Worm (Caenorhabditis elegans) whole organism, L4 larva: Measurements from ENCODE around the gene F38B6.2.

Experiments used
- F10B5.3 ChIP-seq: sonication (generic microtip); optimal IDR thresholded peaks from 2 replicates; lab custom pipeline; 2016; ENCODE audit warnings: mild to moderate bottlenecking, missing genetic modification characterization, missing compliant biosample characterization
- F26F4.8 ChIP-seq: fragments of 200-800 bp; sonication (Bioruptor generic); conservative IDR thresholded peaks from 2 replicates; pipeline ENCODE4 v1.3.6; 2022; ENCODE audit warnings: missing genetic modification characterization, missing compliant biosample characterization
- F44E2.7 ChIP-seq: fragments of 200-800 bp; sonication (Bioruptor generic); IDR thresholded peaks from 2 replicates; pipeline ENCODE4 v2.1.2; 2022; ENCODE audit warnings: missing genetic modification characterization, missing compliant biosample characterization
- R02D3.7 ChIP-seq: fragments of 150-350 bp; sonication (generic microtip); optimal IDR thresholded peaks from 3 replicates; lab custom pipeline; 2014; ENCODE audit warnings: missing biosample characterization, missing genetic modification characterization
- T20F7.1 ChIP-seq: fragments of 200-800 bp; sonication (Bioruptor generic); optimal IDR thresholded peaks from 2 replicates; lab custom pipeline; 2018; ENCODE audit warnings: mild to moderate bottlenecking, missing genetic modification characterization, missing compliant biosample characterization
- T26A8.4 ChIP-seq: fragments of 200-800 bp; sonication (Bioruptor generic); IDR thresholded peaks from 2 replicates; pipeline ENCODE4 v1.3.6; 2022; ENCODE audit warnings: missing genetic modification characterization, missing compliant biosample characterization
- Y48G9A.11 ChIP-seq: fragments of 200-800 bp; sonication (Bioruptor generic); IDR thresholded peaks from 2 replicates; pipeline ENCODE4 v1.3.6; 2022; ENCODE audit warnings: missing genetic modification reagents, missing genetic modification characterization, missing compliant biosample characterization
- Y75B8A.6 ChIP-seq: fragments of 200-800 bp; sonication (Bioruptor generic); IDR thresholded peaks from 2 replicates; pipeline ENCODE4 v1.3.6; 2022; ENCODE audit warnings: missing genetic modification reagents, missing genetic modification characterization, missing compliant biosample characterization
- ZK546.5 ChIP-seq, 2 experiments: sonication (generic microtip); optimal IDR thresholded peaks; 2 replicates each; lab custom pipeline; 2017; ENCODE audit warnings: missing biosample characterization in 2 of 2, missing genetic modification characterization in 2 of 2
- attf-4 ChIP-seq: sonication (generic microtip); optimal IDR thresholded peaks from 3 replicates; lab custom pipeline; 2017; ENCODE audit warnings: missing biosample characterization, missing genetic modification characterization
- ceh-32 ChIP-seq: sonication (generic microtip); optimal IDR thresholded peaks from 2 replicates; lab custom pipeline; 2016; ENCODE audit warnings: mild to moderate bottlenecking, missing genetic modification characterization, missing compliant biosample characterization; ENCODE audit not compliant: poor library complexity
- ces-1 ChIP-seq: fragments of 150-350 bp; sonication (generic microtip); optimal IDR thresholded peaks from 4 replicates; lab custom pipeline; 2014; ENCODE audit warnings: missing biosample characterization, missing genetic modification reagents, missing genetic modification characterization
- daf-16 ChIP-seq, 3 experiments: sonication (generic microtip); optimal IDR thresholded peaks; 2 replicates each; lab custom pipeline; 2016 to 2017; ENCODE audit warnings: missing genetic modification characterization in 3 of 3, missing genetic modification reagents in 3 of 3, mild to moderate bottlenecking in 2 of 3, missing compliant biosample characterization in 2 of 3, missing biosample characterization in 1 of 3, moderate library complexity in 1 of 3
- daf-19 ChIP-seq: fragments of 200-800 bp; sonication (Bioruptor generic); conservative IDR thresholded peaks from 2 replicates; pipeline ENCODE4 v1.3.6; 2022; ENCODE audit warnings: missing genetic modification characterization, missing compliant biosample characterization
- dmd-6 ChIP-seq: fragments of 200-800 bp; sonication (Bioruptor generic); IDR thresholded peaks from 2 replicates; pipeline ENCODE4 v1.3.6; 2022; ENCODE audit warnings: missing genetic modification reagents, missing genetic modification characterization, missing compliant biosample characterization
- dmd-8 ChIP-seq: fragments of 200-800 bp; sonication (Bioruptor generic); IDR thresholded peaks from 2 replicates; pipeline ENCODE4 v1.3.6; 2022; ENCODE audit warnings: missing genetic modification characterization, missing compliant biosample characterization
- dmd-9 ChIP-seq: fragments of 200-800 bp; sonication (Bioruptor generic); IDR thresholded peaks from 2 replicates; pipeline ENCODE4 v1.3.6; 2022; ENCODE audit warnings: missing genetic modification reagents, missing genetic modification characterization, missing compliant biosample characterization
- dve-1 ChIP-seq: sonication (generic microtip); optimal IDR thresholded peaks from 2 replicates; lab custom pipeline; 2017; ENCODE audit warnings: antibody characterized with exemption, mild to moderate bottlenecking, missing genetic modification characterization, missing compliant biosample characterization; ENCODE audit not compliant: insufficient read depth
- hif-1 ChIP-seq, 2 experiments: sonication (generic microtip); optimal IDR thresholded peaks; 2 replicates each; lab custom pipeline; 2016 to 2017; ENCODE audit warnings: missing compliant biosample characterization in 2 of 2, missing genetic modification characterization in 2 of 2, missing genetic modification reagents in 2 of 2, missing genotype in 2 of 2, mild to moderate bottlenecking in 1 of 2
- hlh-11 ChIP-seq: fragments of 200-800 bp; sonication (Bioruptor generic); optimal IDR thresholded peaks from 2 replicates; lab custom pipeline; 2018; ENCODE audit warnings: mild to moderate bottlenecking, missing genetic modification characterization, missing compliant biosample characterization
- hmg-1.1 ChIP-seq: fragments of 200-800 bp; sonication (Bioruptor generic); IDR thresholded peaks from 2 replicates; pipeline ENCODE4 v1.3.6; 2022; ENCODE audit warnings: missing genetic modification reagents, missing genetic modification characterization, missing compliant biosample characterization
- lin-1 ChIP-seq: fragments of 200-800 bp; sonication (Bioruptor generic); IDR thresholded peaks from 2 replicates; pipeline ENCODE4 v1.3.6; 2022; ENCODE audit warnings: missing genetic modification reagents, missing genetic modification characterization, missing compliant biosample characterization
- lin-29 ChIP-seq: fragments of 200-800 bp; sonication (Bioruptor generic); IDR thresholded peaks from 2 replicates; pipeline ENCODE4 v1.3.6; 2022; ENCODE audit warnings: missing genetic modification reagents, missing genetic modification characterization, missing compliant biosample characterization
- mep-1 ChIP-seq: fragments of 150-350 bp; sonication (generic microtip); optimal IDR thresholded peaks from 3 replicates; lab custom pipeline; 2014; ENCODE audit warnings: missing biosample characterization, missing genetic modification characterization
- mes-2 ChIP-seq: sonication (generic microtip); optimal IDR thresholded peaks from 2 replicates; lab custom pipeline; 2016; ENCODE audit warnings: missing genotype, mild to moderate bottlenecking, missing genetic modification characterization, missing compliant biosample characterization; ENCODE audit not compliant: poor library complexity, severe bottlenecking
- nhr-10 ChIP-seq: fragments of 150-350 bp; optimal IDR thresholded peaks from 2 replicates; lab custom pipeline; 2014; ENCODE audit warnings: missing biosample characterization, missing genetic modification characterization
- nhr-102 ChIP-seq: sonication (generic microtip); optimal IDR thresholded peaks from 2 replicates; lab custom pipeline; 2016; ENCODE audit warnings: mild to moderate bottlenecking, missing genetic modification characterization, moderate library complexity, missing compliant biosample characterization
- nhr-11 ChIP-seq: fragments of 150-350 bp; optimal IDR thresholded peaks from 2 replicates; lab custom pipeline; 2014; ENCODE audit warnings: missing biosample characterization, missing genetic modification characterization
- nhr-25 ChIP-seq: sonication (generic microtip); optimal IDR thresholded peaks from 2 replicates; lab custom pipeline; 2017; ENCODE audit warnings: missing genetic modification characterization, mild to moderate bottlenecking, missing compliant biosample characterization, antibody characterized with exemption, moderate library complexity, borderline replicate concordance; ENCODE audit not compliant: insufficient read depth
- nhr-28 ChIP-seq: fragments of 150-350 bp; optimal IDR thresholded peaks from 2 replicates; lab custom pipeline; 2014; ENCODE audit warnings: missing biosample characterization, missing genetic modification characterization
- nhr-41 ChIP-seq: fragments of 200-800 bp; sonication (Bioruptor generic); IDR thresholded peaks from 2 replicates; pipeline ENCODE4 v1.3.6; 2022; ENCODE audit warnings: missing genetic modification reagents, missing genetic modification characterization, missing compliant biosample characterization
- nhr-6 ChIP-seq: fragments of 150-350 bp; optimal IDR thresholded peaks from 2 replicates; lab custom pipeline; 2014; ENCODE audit warnings: missing biosample characterization, missing genetic modification characterization
- nhr-76 ChIP-seq: fragments of 150-350 bp; optimal IDR thresholded peaks from 2 replicates; lab custom pipeline; 2014; ENCODE audit warnings: missing biosample characterization, missing genetic modification characterization
- nhr-77 ChIP-seq: fragments of 150-350 bp; optimal IDR thresholded peaks from 2 replicates; lab custom pipeline; 2014; ENCODE audit warnings: missing biosample characterization, missing genetic modification characterization
- pqm-1 ChIP-seq: sonication (generic microtip); optimal IDR thresholded peaks from 2 replicates; lab custom pipeline; 2017; ENCODE audit warnings: missing biosample characterization, missing genetic modification characterization
- set-16 ChIP-seq: fragments of 200-800 bp; sonication (Bioruptor generic); IDR thresholded peaks from 2 replicates; pipeline ENCODE4 v1.3.6; 2022; ENCODE audit warnings: missing genetic modification reagents, missing genetic modification characterization, missing compliant biosample characterization
- skn-1 ChIP-seq: fragments of 150-350 bp; optimal IDR thresholded peaks from 2 replicates; lab custom pipeline; 2014; ENCODE audit warnings: missing biosample characterization, missing genetic modification characterization
- snpc-1.2 ChIP-seq: fragments of 200-800 bp; sonication (Bioruptor generic); IDR thresholded peaks from 2 replicates; pipeline ENCODE4 v1.3.6; 2022; ENCODE audit warnings: missing genetic modification reagents, missing genetic modification characterization, missing compliant biosample characterization
- snpc-4 ChIP-seq: fragments of 150-350 bp; optimal IDR thresholded peaks from 2 replicates; lab custom pipeline; 2014; ENCODE audit warnings: missing biosample characterization, missing genetic modification characterization
- spr-3 ChIP-seq: fragments of 200-800 bp; sonication (Bioruptor generic); optimal IDR thresholded peaks from 2 replicates; lab custom pipeline; 2018; ENCODE audit warnings: mild to moderate bottlenecking, missing genetic modification characterization, missing compliant biosample characterization
- tra-1 ChIP-seq: fragments of 200-800 bp; sonication (Bioruptor generic); IDR thresholded peaks from 2 replicates; pipeline ENCODE4 v1.3.6; 2022; ENCODE audit warnings: missing genetic modification reagents, missing genetic modification characterization, missing compliant biosample characterization
- unc-62 ChIP-seq, 3 experiments: fragments of 150-350 bp in 1 of 3; sonication (generic microtip); optimal IDR thresholded peaks in 2 of 3; peaks in 1 of 3; 1 replicate in 1 of 3; 2 replicates in 2 of 3; lab custom pipeline; 2014 to 2017; ENCODE audit warnings: missing biosample characterization in 3 of 3, missing genetic modification characterization in 3 of 3, missing genetic modification reagents in 3 of 3, missing genotype in 1 of 3
- zip-2 ChIP-seq: fragments of 150-350 bp; optimal IDR thresholded peaks from 2 replicates; lab custom pipeline; 2014; ENCODE audit warnings: missing biosample characterization, missing genetic modification characterization
- ztf-11 ChIP-seq: fragments of 150-350 bp; optimal IDR thresholded peaks from 2 replicates; lab custom pipeline; 2014; ENCODE audit warnings: missing biosample characterization, missing genetic modification characterization

The F38B6.2 gene

ce11 chrX:6738535-6738934 lies 40.2 kb downstream of the F38B6.2 start:
- TF ChIP-seq dmd-6, result 0 out of 2 replicates have a peak, but pooled peaks have one; percentile 31
- TF ChIP-seq unc-62 (GFP tag; optimal IDR thresholded peaks at IDR 0.05 in 1 of 2; lab: Kevin White, UChicago), result peak in 1 of 2 experiments; percentile 72
- no peak for TF ChIP-seq unc-62 (tag; optimal IDR thresholded peaks at IDR 0.05; lab: Kevin White, UChicago)
- peak; percentile 0 for TF ChIP-seq nhr-28 (tag; lab: Kevin White, UChicago)
- TF ChIP-seq hlh-11 (tag; lab: Kevin White, UChicago), result no peak
- TF ChIP-seq tra-1 (GFP tag; lab: Robert Waterston, UW), result no peak
- no peak for TF ChIP-seq snpc-1.2 (GFP tag; lab: Robert Waterston, UW)
- TF ChIP-seq hmg-1.1, result 0 out of 2 replicates have a peak, but pooled peaks have one; percentile 16
- TF ChIP-seq T20F7.1 (GFP tag; lab: Kevin White, UChicago), result no peak
- peak; percentile 10 for TF ChIP-seq dve-1 (tag; lab: Kevin White, UChicago)
- no peak for TF ChIP-seq lin-1 (GFP tag; lab: Robert Waterston, UW)
- no peak for TF ChIP-seq skn-1 (tag; lab: Kevin White, UChicago)

- TF ChIP-seq hmg-1.1 (no peak), nhr-11 (peak; percentile 34), nhr-6 (tag; lab: Kevin White, UChicago) (no peak), ZK546.5 (tag; optimal IDR thresholded peaks at IDR 0.05; lab: Kevin White, UChicago) (no peak), dmd-6 (peak; percentile 63), ces-1 (no peak), mep-1 (no peak), daf-19 (GFP tag; lab: Robert Waterston, UW) (no peak), lin-29 (GFP tag; lab: Robert Waterston, UW) (no peak), spr-3 (no peak), daf-16 (GFP tag; optimal IDR thresholded peaks at IDR 0.05; lab: Kevin White, UChicago) (no peak), daf-16 (tag; optimal IDR thresholded peaks at IDR 0.05; lab: Kevin White, UChicago) (peak; percentile 56), F10B5.3 (tag; lab: Kevin White, UChicago) (no peak), T26A8.4 (GFP tag; lab: Robert Waterston, UW) (no peak), attf-4 (no peak), Y48G9A.11 (GFP tag; lab: Robert Waterston, UW) (no peak), ztf-11 (no peak), ceh-32 (no peak), skn-1 (tag; lab: Kevin White, UChicago) (no peak), nhr-25 (tag; lab: Kevin White, UChicago) (no peak), T20F7.1 (GFP tag; lab: Kevin White, UChicago) (peak; percentile 30), dmd-9 (GFP tag; lab: Robert Waterston, UW) (no peak), F44E2.7 (no peak), nhr-41 (GFP tag; lab: Robert Waterston, UW) (no peak), snpc-4 (no peak), unc-62 (GFP tag; optimal IDR thresholded peaks at IDR 0.05 in 1 of 2; lab: Kevin White, UChicago) (peak in 1 of 2 experiments; percentile 94), unc-62 (tag; optimal IDR thresholded peaks at IDR 0.05; lab: Kevin White, UChicago) (no peak), dmd-8 (GFP tag; lab: Robert Waterston, UW) (no peak), nhr-10 (tag; lab: Kevin White, UChicago) (no peak), mes-2 (tag; lab: Kevin White, UChicago) (no peak), zip-2 (tag; lab: Kevin White, UChicago) (peak; percentile 42), dve-1 (tag; lab: Kevin White, UChicago) (peak; percentile 61), F26F4.8 (GFP tag; lab: Robert Waterston, UW) (no peak), nhr-102 (peak; percentile 7), pqm-1 (peak; percentile 4), hif-1 (tag; optimal IDR thresholded peaks at IDR 0.05; lab: Kevin White, UChicago) (peak in 1 of 2 experiments; percentile 71), set-16 (GFP tag; lab: Robert Waterston, UW) (no peak), nhr-77 (no peak), R02D3.7 (tag; lab: Kevin White, UChicago) (no peak), nhr-76 (tag; lab: Kevin White, UChicago) (no peak), tra-1 (GFP tag; lab: Robert Waterston, UW) (0 out of 2 replicates have a peak, but pooled peaks have one; percentile 4), Y75B8A.6 (no peak)
Measured at ce11 chrX:6739034-6740008, 41.0 kb downstream of the F38B6.2 start.
